Fruit fly (Drosophila melanogaster): ENCODE results near the gene wg.

wg gene

dm6 chr2L:7358008-7358582 is 51.1 kb downstream of the wg start (continued):
- TF ChIP-seq CG32264 (GFP tag; optimal IDR thresholded peaks at IDR 0.05): peak; percentile 85
- TF ChIP-seq psq (GFP tag; optimal IDR thresholded peaks at IDR 0.05): peak; percentile 82
- TF ChIP-seq CrebA (GFP tag; optimal IDR thresholded peaks at IDR 0.05; ENCODE audit: borderline replicate concordance): peak; percentile 44
- peak; percentile 79 for TF ChIP-seq Jra (GFP tag; optimal IDR thresholded peaks at IDR 0.05)
- TF ChIP-seq Hnf4 (GFP tag; optimal IDR thresholded peaks at IDR 0.05): peak; percentile 92
- peak; percentile 86 for TF ChIP-seq sage (GFP tag; optimal IDR thresholded peaks at IDR 0.05)
- no peak for TF ChIP-seq usp (GFP tag; optimal IDR thresholded peaks at IDR 0.05)
- no peak for TF ChIP-seq Dif (GFP tag; optimal IDR thresholded peaks at IDR 0.05; ENCODE audit: partially characterized antibody)
- TF ChIP-seq foxo (GFP tag; optimal IDR thresholded peaks at IDR 0.05): peak; percentile 72 to 93
- TF ChIP-seq brk (GFP tag; optimal IDR thresholded peaks at IDR 0.05): peak; percentile 75
- peak; percentile 92 for TF ChIP-seq HLH106 (tag; optimal IDR thresholded peaks at IDR 0.05)

- TF ChIP-seq dmrt93B (GFP tag; optimal IDR thresholded peaks at IDR 0.05) (no peak), sv (GFP tag; optimal IDR thresholded peaks at IDR 0.05) (no peak), Sp1 (GFP tag; optimal IDR thresholded peaks at IDR 0.05) (no peak), rgr (GFP tag; optimal IDR thresholded peaks at IDR 0.05) (no peak), CG32264 (GFP tag; optimal IDR thresholded peaks at IDR 0.05) (no peak), foxo (GFP tag; optimal IDR thresholded peaks at IDR 0.05) (no peak), woc (GFP tag; optimal IDR thresholded peaks at IDR 0.05) (no peak), Hr83 (GFP tag; optimal IDR thresholded peaks at IDR 0.05; ENCODE audit: poor library complexity, severe bottlenecking) (no peak), N (GFP tag; optimal IDR thresholded peaks at IDR 0.05) (no peak), HLH106 (tag; optimal IDR thresholded peaks at IDR 0.05) (no peak), Dif (GFP tag; optimal IDR thresholded peaks at IDR 0.05; ENCODE audit: partially characterized antibody) (peak; percentile 22), GATAd (GFP tag; optimal IDR thresholded peaks at IDR 0.05) (no peak), Vsx2 (GFP tag; optimal IDR thresholded peaks at IDR 0.05; ENCODE audit: partially characterized antibody) (peak; percentile 7), jim (GFP tag; optimal IDR thresholded peaks at IDR 0.05) (no peak)
Observed at dm6 chr2L:7358788-7359187, 51.8 kb downstream of the wg start.

- TF ChIP-seq Dif (GFP tag; optimal IDR thresholded peaks at IDR 0.05; ENCODE audit: partially characterized antibody): no peak
- TF ChIP-seq fru (GFP tag; optimal IDR thresholded peaks at IDR 0.05): no peak
- no peak for TF ChIP-seq psq (GFP tag; optimal IDR thresholded peaks at IDR 0.05)
- no peak for TF ChIP-seq Jra (GFP tag; optimal IDR thresholded peaks at IDR 0.05)
- no peak for TF ChIP-seq Hr78 (GFP tag; optimal IDR thresholded peaks at IDR 0.05)
- TF ChIP-seq Hnf4 (GFP tag; optimal IDR thresholded peaks at IDR 0.05): no peak
- no peak for TF ChIP-seq N (GFP tag; optimal IDR thresholded peaks at IDR 0.05)
- TF ChIP-seq pan (optimal IDR thresholded peaks at IDR 0.05): no peak
- no peak for TF ChIP-seq Rel (GFP tag; optimal IDR thresholded peaks at IDR 0.05)
- no peak for TF ChIP-seq Rel (tag; optimal IDR thresholded peaks at IDR 0.05)
- TF ChIP-seq h (GFP tag; optimal IDR thresholded peaks at IDR 0.05): no peak
- no peak for TF ChIP-seq lola (GFP tag; optimal IDR thresholded peaks at IDR 0.05)
- TF ChIP-seq dl (GFP tag; optimal IDR thresholded peaks at IDR 0.05; ENCODE audit: insufficient read depth in 1 of 2, partially characterized antibody in 2 of 2): no peak
- no peak for TF ChIP-seq Vsx2 (GFP tag; optimal IDR thresholded peaks at IDR 0.05; ENCODE audit: partially characterized antibody)
- TF ChIP-seq CrebA (GFP tag; optimal IDR thresholded peaks at IDR 0.05; ENCODE audit: borderline replicate concordance): no peak
- no peak for TF ChIP-seq OdsH (GFP tag; optimal IDR thresholded peaks at IDR 0.05)
Observed at dm6 chr2L:7363079-7363478, 56.1 kb downstream of the wg start, which contains the start of gene Wnt10. Gene Wnt10, plus strand, starts transcription at chr2L:7363379.

All from whole organism, wandering third instar larva.